4 fruit fly cellular contexts compared by ENCODE assay signal in genomic region chr3R:23046529-23046943, dm6.
TF ChIP-seq lines count a peak whose summit lies in the region.

No protein-coding gene starts in this region.

TF ChIP-seq in whole organism, adult, 20 proteins besides CTCF, POLR2A, EP300 and RAD21 (continued from another document):
- TF ChIP-seq cnc (optimal IDR thresholded peaks at IDR 0.05; lab: Kevin White, UChicago) = no peak

TF ChIP-seq in whole organism, embryonic, 481 proteins besides CTCF, POLR2A, EP300 and RAD21 (continued from another document and continues in another):
- no peak for TF ChIP-seq CG3407 (GFP tag; optimal IDR thresholded peaks at IDR 0.05; lab: Kevin White, UChicago)
- TF ChIP-seq NC2β (GFP tag; optimal IDR thresholded peaks at IDR 0.05; lab: Kevin White, UChicago) = peak; percentile 18
- no peak for TF ChIP-seq Lim3 (GFP tag; IDR thresholded peaks at IDR 0.05; lab: Robert Waterston, UW)
- peak; percentile 45 for TF ChIP-seq shn (GFP tag; optimal IDR thresholded peaks at IDR 0.05; lab: Kevin White, UChicago)
- no peak for TF ChIP-seq Opbp (GFP tag; IDR thresholded peaks at IDR 0.05; lab: Robert Waterston, UW; ENCODE audit: partially characterized antibody)
- no peak for TF ChIP-seq kah (GFP tag; optimal IDR thresholded peaks at IDR 0.05; lab: Kevin White, UChicago)
- peak; percentile 42; the same call in 1 of the 2 replicates for TF ChIP-seq CG31224 (GFP tag; IDR thresholded peaks at IDR 0.05; lab: Robert Waterston, UW)
- peak; percentile 80 for TF ChIP-seq CG12769 (tag; optimal IDR thresholded peaks at IDR 0.05; lab: Kevin White, UChicago)
- TF ChIP-seq nerfin-1 (tag; optimal IDR thresholded peaks at IDR 0.05; lab: Kevin White, UChicago) = no peak
- no peak for TF ChIP-seq CG10321 (GFP tag; IDR thresholded peaks at IDR 0.05; lab: Robert Waterston, UW)
- no peak for TF ChIP-seq slou (GFP tag; optimal IDR thresholded peaks at IDR 0.05; lab: Kevin White, UChicago)
- peak; percentile 52; the same call in 1 of the 2 replicates for TF ChIP-seq CG32767 (GFP tag; IDR thresholded peaks at IDR 0.05; lab: Robert Waterston, UW)
- no peak for TF ChIP-seq rib (GFP tag; IDR thresholded peaks at IDR 0.05; lab: Robert Waterston, UW)
- no peak for TF ChIP-seq Fer1 (GFP tag; optimal IDR thresholded peaks at IDR 0.05; lab: Kevin White, UChicago)
- no peak for TF ChIP-seq nau (GFP tag; optimal IDR thresholded peaks at IDR 0.05; lab: Kevin White, UChicago)
- peak; percentile 92 for TF ChIP-seq Med (GFP tag; lab: Kevin White, UChicago)
- peak; percentile 51; the same call in 1 of the 2 replicates for TF ChIP-seq vvl (GFP tag; IDR thresholded peaks at IDR 0.05; lab: Robert Waterston, UW)
- TF ChIP-seq trh (GFP tag; optimal IDR thresholded peaks at IDR 0.05; lab: Kevin White, UChicago) = no peak
- TF ChIP-seq CG6765 (GFP tag; optimal IDR thresholded peaks at IDR 0.05; lab: Kevin White, UChicago) = no peak
- TF ChIP-seq Myb (GFP tag; optimal IDR thresholded peaks at IDR 0.05; lab: Kevin White, UChicago) = peak; percentile 50
- TF ChIP-seq Hsf (GFP tag; optimal IDR thresholded peaks at IDR 0.05; lab: Kevin White, UChicago) = peak; percentile 47
- peak; percentile 61; the same call in 2 of the 4 replicates for TF ChIP-seq Gug (GFP tag; IDR thresholded peaks at IDR 0.05; lab: Robert Waterston, UW)
- peak; percentile 4 for TF ChIP-seq CG10543 (GFP tag; optimal IDR thresholded peaks at IDR 0.05; lab: Kevin White, UChicago)
- no peak for TF ChIP-seq pzg (GFP tag; optimal IDR thresholded peaks at IDR 0.05; lab: Kevin White, UChicago)
- TF ChIP-seq pita (GFP tag; optimal IDR thresholded peaks at IDR 0.05; lab: Kevin White, UChicago) = no peak
- TF ChIP-seq dmrt11E (tag; optimal IDR thresholded peaks at IDR 0.05; lab: Kevin White, UChicago) = no peak
- TF ChIP-seq Sox102F (GFP tag; optimal IDR thresholded peaks at IDR 0.05; lab: Kevin White, UChicago) = peak; percentile 51
- TF ChIP-seq tup (GFP tag; optimal IDR thresholded peaks at IDR 0.05; lab: Kevin White, UChicago) = no peak
- TF ChIP-seq Dfd (GFP tag; optimal IDR thresholded peaks at IDR 0.05; lab: Kevin White, UChicago) = no peak
- TF ChIP-seq CG1603 (tag; optimal IDR thresholded peaks at IDR 0.05; lab: Kevin White, UChicago) = peak; percentile 7
- TF ChIP-seq CG8281 (tag; optimal IDR thresholded peaks at IDR 0.05; lab: Kevin White, UChicago) = no peak
- TF ChIP-seq Fer3 (tag; optimal IDR thresholded peaks at IDR 0.05; lab: Kevin White, UChicago) = peak; percentile 51
- TF ChIP-seq CG6654 (GFP tag; optimal IDR thresholded peaks at IDR 0.05; lab: Kevin White, UChicago) = no peak
- TF ChIP-seq CG10462 (GFP tag; optimal IDR thresholded peaks at IDR 0.05; lab: Kevin White, UChicago) = no peak
- peak; percentile 24 for TF ChIP-seq Hr3 (GFP tag; optimal IDR thresholded peaks at IDR 0.05; lab: Kevin White, UChicago)
- TF ChIP-seq CG11696 (GFP tag; IDR thresholded peaks at IDR 0.05; lab: Robert Waterston, UW) = no peak
- TF ChIP-seq sc (optimal IDR thresholded peaks at IDR 0.05; lab: Kevin White, UChicago) = no peak
- TF ChIP-seq sc (GFP tag; optimal IDR thresholded peaks at IDR 0.05; lab: Kevin White, UChicago) = no peak
- peak; percentile 82 for TF ChIP-seq slbo (GFP tag; IDR thresholded peaks at IDR 0.05; lab: Robert Waterston, UW)
- no peak for TF ChIP-seq Spps (tag; optimal IDR thresholded peaks at IDR 0.05; lab: Kevin White, UChicago)
- TF ChIP-seq CG10654 (GFP tag; optimal IDR thresholded peaks at IDR 0.05; lab: Kevin White, UChicago) = no peak
- TF ChIP-seq lab (GFP tag; optimal IDR thresholded peaks at IDR 0.05; lab: Kevin White, UChicago) = peak; percentile 60
- no peak for TF ChIP-seq Ets97D (GFP tag; optimal IDR thresholded peaks at IDR 0.05; lab: Kevin White, UChicago)
- no peak for TF ChIP-seq pan (optimal IDR thresholded peaks at IDR 0.05; lab: Kevin White, UChicago)
- peak in 1 of 2 experiments; percentile 73 for TF ChIP-seq pan (GFP tag; optimal IDR thresholded peaks at IDR 0.05 in 1 of 2, IDR thresholded peaks at IDR 0.05 in 1 of 2)

TF ChIP-seq in whole organism, prepupa, 60 proteins besides CTCF, POLR2A, EP300 and RAD21 (continued from another document):
- peak; percentile 94 for TF ChIP-seq CG7368 (GFP tag; optimal IDR thresholded peaks at IDR 0.05; lab: Kevin White, UChicago)
- peak; percentile 97 for TF ChIP-seq Eip78C (GFP tag; lab: Kevin White, UChicago)
- peak; percentile 70 to 89 for TF ChIP-seq ss (GFP tag; optimal IDR thresholded peaks at IDR 0.05; lab: Kevin White, UChicago)
- TF ChIP-seq fd85E (GFP tag; optimal IDR thresholded peaks at IDR 0.05; lab: Kevin White, UChicago) = peak; percentile 65
- TF ChIP-seq CG31627 (GFP tag; optimal IDR thresholded peaks at IDR 0.05; lab: Kevin White, UChicago) = peak; percentile 95
- TF ChIP-seq CG8632 (GFP tag; optimal IDR thresholded peaks at IDR 0.05; lab: Kevin White, UChicago) = peak; percentile 89
- peak; percentile 89 for TF ChIP-seq pdm3 (GFP tag; optimal IDR thresholded peaks at IDR 0.05; lab: Kevin White, UChicago)
- peak; percentile 15 for TF ChIP-seq CG6854 (GFP tag; optimal IDR thresholded peaks at IDR 0.05; lab: Kevin White, UChicago)
- peak; percentile 82 for TF ChIP-seq dsx (GFP tag; optimal IDR thresholded peaks at IDR 0.05; lab: Kevin White, UChicago; ENCODE audit: poor library complexity, severe bottlenecking)
- TF ChIP-seq CG32006 (GFP tag; optimal IDR thresholded peaks at IDR 0.05; lab: Kevin White, UChicago) = peak; percentile 80
- TF ChIP-seq Blimp-1 (GFP tag; optimal IDR thresholded peaks at IDR 0.05; lab: Kevin White, UChicago) = peak; percentile 79
- peak; percentile 82 for TF ChIP-seq CG6808 (GFP tag; optimal IDR thresholded peaks at IDR 0.05; lab: Kevin White, UChicago)
- peak; percentile 93 for TF ChIP-seq topi (GFP tag; optimal IDR thresholded peaks at IDR 0.05; lab: Kevin White, UChicago)
- no peak for TF ChIP-seq fkh (GFP tag; optimal IDR thresholded peaks at IDR 0.05; lab: Kevin White, UChicago)
- TF ChIP-seq Hr4 (GFP tag; optimal IDR thresholded peaks at IDR 0.05; lab: Kevin White, UChicago) = peak; percentile 84
- peak; percentile 91 for TF ChIP-seq CG10669 (GFP tag; optimal IDR thresholded peaks at IDR 0.05; lab: Kevin White, UChicago)
- peak; percentile 63 for TF ChIP-seq Lpt (GFP tag; optimal IDR thresholded peaks at IDR 0.05; lab: Kevin White, UChicago)
- TF ChIP-seq Sox15 (GFP tag; optimal IDR thresholded peaks at IDR 0.05; lab: Kevin White, UChicago) = peak; percentile 85
- peak; percentile 91 for TF ChIP-seq CG34406 (GFP tag; optimal IDR thresholded peaks at IDR 0.05; lab: Kevin White, UChicago)
- TF ChIP-seq acj6 (GFP tag; optimal IDR thresholded peaks at IDR 0.05; lab: Kevin White, UChicago) = peak; percentile 90
- peak; percentile 73 for TF ChIP-seq CG9139 (GFP tag; optimal IDR thresholded peaks at IDR 0.05; lab: Kevin White, UChicago)
- TF ChIP-seq Ets96B (tag; optimal IDR thresholded peaks at IDR 0.05; lab: Kevin White, UChicago) = peak; percentile 90
- TF ChIP-seq CG1621 (tag; optimal IDR thresholded peaks at IDR 0.05; lab: Kevin White, UChicago) = peak; percentile 88
- TF ChIP-seq CG8119 (GFP tag; IDR thresholded peaks at IDR 0.05; lab: Robert Waterston, UW) = peak; percentile 85
- peak; percentile 91 for TF ChIP-seq Sox14 (GFP tag; optimal IDR thresholded peaks at IDR 0.05; lab: Kevin White, UChicago)
- peak; percentile 94 for TF ChIP-seq lz (GFP tag; optimal IDR thresholded peaks at IDR 0.05; lab: Kevin White, UChicago)
- TF ChIP-seq CG8319 (GFP tag; optimal IDR thresholded peaks at IDR 0.05; lab: Kevin White, UChicago) = peak; percentile 87
- TF ChIP-seq Smox (GFP tag; optimal IDR thresholded peaks at IDR 0.05; lab: Kevin White, UChicago) = peak; percentile 91
- TF ChIP-seq cyc (GFP tag; optimal IDR thresholded peaks at IDR 0.05; lab: Kevin White, UChicago) = peak; percentile 93
- peak; percentile 97 for TF ChIP-seq svp (GFP tag; lab: Kevin White, UChicago)
- TF ChIP-seq CG4318 (GFP tag; optimal IDR thresholded peaks at IDR 0.05; lab: Kevin White, UChicago) = peak; percentile 60
- TF ChIP-seq CG3032 (tag; optimal IDR thresholded peaks at IDR 0.05; lab: Kevin White, UChicago) = peak; percentile 85
- TF ChIP-seq CG6792 (GFP tag; optimal IDR thresholded peaks at IDR 0.05; lab: Kevin White, UChicago) = peak; percentile 89
- TF ChIP-seq Sox102F (GFP tag; optimal IDR thresholded peaks at IDR 0.05; lab: Kevin White, UChicago) = peak; percentile 93
- TF ChIP-seq OdsH (GFP tag; optimal IDR thresholded peaks at IDR 0.05; lab: Kevin White, UChicago) = peak; percentile 89
- TF ChIP-seq CG15336 (GFP tag; IDR thresholded peaks at IDR 0.05; lab: Robert Waterston, UW) = peak; percentile 79
- TF ChIP-seq fd59A (GFP tag; optimal IDR thresholded peaks at IDR 0.05; lab: Kevin White, UChicago) = peak; percentile 82
- peak; percentile 92 for TF ChIP-seq Met (GFP tag; optimal IDR thresholded peaks at IDR 0.05; lab: Kevin White, UChicago)
- TF ChIP-seq CG11902 (GFP tag; optimal IDR thresholded peaks at IDR 0.05; lab: Kevin White, UChicago) = peak; percentile 89
- TF ChIP-seq salr (GFP tag; optimal IDR thresholded peaks at IDR 0.05; lab: Kevin White, UChicago) = peak; percentile 74 to 82
- TF ChIP-seq vri (GFP tag; optimal IDR thresholded peaks at IDR 0.05; lab: Kevin White, UChicago) = peak; percentile 93

TF ChIP-seq in whole organism, wandering third instar larva, 38 proteins besides CTCF, POLR2A, EP300 and RAD21 (continued from another document):
- peak; percentile 94 for TF ChIP-seq fru (GFP tag; optimal IDR thresholded peaks at IDR 0.05; lab: Kevin White, UChicago)
- TF ChIP-seq h (GFP tag; optimal IDR thresholded peaks at IDR 0.05; lab: Kevin White, UChicago) = peak; percentile 96
- no peak for TF ChIP-seq Dif (GFP tag; optimal IDR thresholded peaks at IDR 0.05; lab: Kevin White, UChicago; ENCODE audit: partially characterized antibody)
- peak; percentile 93 for TF ChIP-seq br (GFP tag; optimal IDR thresholded peaks at IDR 0.05; lab: Kevin White, UChicago)
- peak; percentile 20 for TF ChIP-seq jim (GFP tag; optimal IDR thresholded peaks at IDR 0.05; lab: Kevin White, UChicago)
- no peak for TF ChIP-seq lola (GFP tag; optimal IDR thresholded peaks at IDR 0.05; lab: Kevin White, UChicago)
- TF ChIP-seq N (GFP tag; optimal IDR thresholded peaks at IDR 0.05; lab: Kevin White, UChicago) = no peak
- TF ChIP-seq Vsx2 (GFP tag; optimal IDR thresholded peaks at IDR 0.05; lab: Kevin White, UChicago; ENCODE audit: partially characterized antibody) = no peak
- peak; percentile 95 for TF ChIP-seq ey (GFP tag; optimal IDR thresholded peaks at IDR 0.05; lab: Kevin White, UChicago)
- TF ChIP-seq Mio (GFP tag; optimal IDR thresholded peaks at IDR 0.05; lab: Kevin White, UChicago) = peak; percentile 24
- TF ChIP-seq usp (GFP tag; optimal IDR thresholded peaks at IDR 0.05; lab: Kevin White, UChicago) = no peak
- TF ChIP-seq dsf (GFP tag; optimal IDR thresholded peaks at IDR 0.05; lab: Kevin White, UChicago; ENCODE audit: borderline replicate concordance) = peak; percentile 61
- TF ChIP-seq Abd-B (GFP tag; optimal IDR thresholded peaks at IDR 0.05; lab: Kevin White, UChicago) = no peak
- peak; percentile 94 for TF ChIP-seq OdsH (GFP tag; optimal IDR thresholded peaks at IDR 0.05; lab: Kevin White, UChicago)
- peak; percentile 48 for TF ChIP-seq Rel (GFP tag; optimal IDR thresholded peaks at IDR 0.05; lab: Kevin White, UChicago)
- TF ChIP-seq Rel (tag; optimal IDR thresholded peaks at IDR 0.05; lab: Kevin White, UChicago) = peak; percentile 54
